Fruit fly (Drosophila melanogaster) whole organism, prepupa: ENCODE data around the gene Taf12.

ENCODE experiments used
- Blimp-1 ChIP-seq: fragments of 200-800 bp; sonication (Bioruptor generic); optimal IDR thresholded peaks from 3 replicates; lab custom pipeline; 2017; ENCODE audit warnings: missing biosample characterization, missing genetic modification characterization, mild to moderate bottlenecking, moderate library complexity, missing genetic modification reagents
- CG10669 ChIP-seq: fragments of 200-800 bp; sonication (Bioruptor generic); optimal IDR thresholded peaks from 3 replicates; lab custom pipeline; 2018; ENCODE audit warnings: missing biosample characterization, mild to moderate bottlenecking, missing genetic modification characterization, moderate library complexity
- CG11762 ChIP-seq: fragments of 200-800 bp; sonication (Bioruptor generic); optimal IDR thresholded peaks from 3 replicates; lab custom pipeline; 2016; ENCODE audit warnings: missing biosample characterization, missing genetic modification characterization; ENCODE audit not compliant: insufficient read depth
- CG3919 ChIP-seq: fragments of 200-800 bp; sonication (Bioruptor generic); optimal IDR thresholded peaks from 3 replicates; lab custom pipeline; 2016; ENCODE audit warnings: missing biosample characterization, missing genetic modification characterization
- CG4318 ChIP-seq: fragments of 200-800 bp; sonication (Bioruptor generic); optimal IDR thresholded peaks from 3 replicates; lab custom pipeline; 2017; ENCODE audit warnings: missing biosample characterization, mild to moderate bottlenecking, missing genetic modification characterization
- CG6792 ChIP-seq: fragments of 200-800 bp; sonication (Bioruptor generic); optimal IDR thresholded peaks from 3 replicates; lab custom pipeline; 2016; ENCODE audit warnings: missing biosample characterization, missing genetic modification characterization
- CG6808 ChIP-seq: fragments of 200-800 bp; sonication (Bioruptor generic); optimal IDR thresholded peaks from 3 replicates; lab custom pipeline; 2017; ENCODE audit warnings: missing biosample characterization, missing genetic modification characterization, mild to moderate bottlenecking, moderate library complexity, missing genetic modification reagents
- CG8632 ChIP-seq: fragments of 200-800 bp; sonication (Bioruptor generic); optimal IDR thresholded peaks from 3 replicates; lab custom pipeline; 2016; ENCODE audit warnings: missing biosample characterization, missing genetic modification characterization
- dsx ChIP-seq: fragments of 200-800 bp; optimal IDR thresholded peaks from 3 replicates; lab custom pipeline; 2019; ENCODE audit warnings: missing biosample characterization, mild to moderate bottlenecking, missing genetic modification characterization, moderate library complexity; ENCODE audit not compliant: poor library complexity, severe bottlenecking
- fd59A ChIP-seq: fragments of 200-800 bp; sonication (Bioruptor generic); optimal IDR thresholded peaks from 2 replicates; lab custom pipeline; 2017; ENCODE audit warnings: missing biosample characterization, mild to moderate bottlenecking, missing genetic modification characterization, missing genetic modification reagents
- topi ChIP-seq: fragments of 200-800 bp; sonication (Bioruptor generic); optimal IDR thresholded peaks from 3 replicates; lab custom pipeline; 2016; ENCODE audit warnings: missing biosample characterization, missing genetic modification characterization

- TF ChIP-seq topi (GFP tag; lab: Kevin White, UChicago) (no peak), CG4318 (GFP tag; lab: Kevin White, UChicago) (no peak), CG3919 (GFP tag; lab: Kevin White, UChicago) (no peak), CG11762 (GFP tag; lab: Kevin White, UChicago) (no peak), CG8632 (GFP tag; lab: Kevin White, UChicago) (no peak), Blimp-1 (GFP tag; lab: Kevin White, UChicago) (no peak), CG6792 (GFP tag; lab: Kevin White, UChicago) (no peak), fd59A (GFP tag; lab: Kevin White, UChicago) (no peak), dsx (GFP tag; lab: Kevin White, UChicago) (no peak), CG6808 (GFP tag; lab: Kevin White, UChicago) (no peak), CG10669 (GFP tag; lab: Kevin White, UChicago) (no peak)
These were observed 8.6 kb downstream of the Taf12 start for dm6 chr3R:11670888-11671287.
